Worm (Caenorhabditis elegans): ENCODE measurements around the gene wdr-4.

ce11 chrIII:6693285-6693684 lies 32.3 kb upstream of the wdr-4 start:
- TF ChIP-seq ceh-16 (tag; optimal IDR thresholded peaks at IDR 0.05) (no peak), R02D3.7 (tag; optimal IDR thresholded peaks at IDR 0.05) (no peak), nhr-23 (tag; optimal IDR thresholded peaks at IDR 0.05) (no peak), nhr-25 (tag; optimal IDR thresholded peaks at IDR 0.05) (no peak), nhr-11 (tag; optimal IDR thresholded peaks at IDR 0.05) (no peak), sea-2 (GFP tag; optimal IDR thresholded peaks at IDR 0.05) (no peak), fos-1 (tag; optimal IDR thresholded peaks at IDR 0.05) (no peak), tbx-2 (tag; optimal IDR thresholded peaks at IDR 0.05) (no peak)

Measured in whole organism, L3 larva.